Fruit fly (Drosophila melanogaster): ENCODE measurements around the gene CG2841.

CG2841 gene

DNA sequence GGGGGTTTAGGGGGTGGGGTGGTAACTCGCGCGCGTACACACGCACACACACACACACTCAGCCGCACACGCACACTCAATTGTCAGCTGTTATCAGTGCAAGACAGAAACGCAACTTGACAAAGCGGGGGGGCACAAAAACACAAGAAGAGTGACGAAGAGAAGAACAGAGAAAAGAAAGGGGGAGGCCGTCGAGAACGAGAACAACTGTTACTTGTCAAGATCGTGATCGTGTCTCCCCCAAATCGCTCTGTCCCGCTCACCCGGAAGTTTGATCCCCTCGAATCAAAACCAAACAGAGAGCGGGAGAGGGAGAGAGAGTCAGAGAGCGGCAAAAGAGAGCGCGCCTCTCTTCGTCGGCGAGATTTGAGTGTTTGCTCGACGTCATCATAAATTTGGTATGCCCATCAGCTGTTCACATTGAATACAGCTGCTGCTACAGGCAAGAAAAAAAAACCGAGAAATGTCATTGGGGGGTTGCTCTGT is 48.8 kb downstream of the CG2841 start:
- TF ChIP-seq sv (GFP tag; optimal IDR thresholded peaks at IDR 0.05) (no peak), Jra (GFP tag; optimal IDR thresholded peaks at IDR 0.05) (peak; percentile 62), rgr (GFP tag; optimal IDR thresholded peaks at IDR 0.05) (peak; percentile 30), sage (GFP tag; optimal IDR thresholded peaks at IDR 0.05) (no peak), GATAd (GFP tag; optimal IDR thresholded peaks at IDR 0.05) (peak; percentile 67), dl (GFP tag; optimal IDR thresholded peaks at IDR 0.05; ENCODE audit: insufficient read depth in 1 of 2, partially characterized antibody in 2 of 2) (peak; percentile 96 to 98), psq (GFP tag; optimal IDR thresholded peaks at IDR 0.05) (peak; percentile 86), Myc (optimal IDR thresholded peaks at IDR 0.05) (no peak), HLH106 (tag; optimal IDR thresholded peaks at IDR 0.05) (no peak), pan (optimal IDR thresholded peaks at IDR 0.05) (peak; percentile 32), Mio (GFP tag; optimal IDR thresholded peaks at IDR 0.05) (no peak), br (GFP tag; optimal IDR thresholded peaks at IDR 0.05) (peak; percentile 14), Vsx2 (GFP tag; optimal IDR thresholded peaks at IDR 0.05; ENCODE audit: partially characterized antibody) (peak; percentile 95), CrebA (GFP tag; optimal IDR thresholded peaks at IDR 0.05; ENCODE audit: borderline replicate concordance) (no peak), Abd-B (GFP tag; optimal IDR thresholded peaks at IDR 0.05) (no peak), Hr83 (GFP tag; optimal IDR thresholded peaks at IDR 0.05; ENCODE audit: poor library complexity, severe bottlenecking) (peak; percentile 10), dmrt93B (GFP tag; optimal IDR thresholded peaks at IDR 0.05) (no peak), usp (GFP tag; optimal IDR thresholded peaks at IDR 0.05) (no peak), Hnf4 (GFP tag; optimal IDR thresholded peaks at IDR 0.05) (peak; percentile 3), dsf (GFP tag; optimal IDR thresholded peaks at IDR 0.05; ENCODE audit: borderline replicate concordance) (no peak), Hr78 (GFP tag; optimal IDR thresholded peaks at IDR 0.05) (no peak), Dif (GFP tag; optimal IDR thresholded peaks at IDR 0.05; ENCODE audit: partially characterized antibody) (peak; percentile 98), Dfd (GFP tag; optimal IDR thresholded peaks at IDR 0.05) (no peak), lola (GFP tag; optimal IDR thresholded peaks at IDR 0.05) (no peak), ey (GFP tag; optimal IDR thresholded peaks at IDR 0.05) (no peak), fru (GFP tag; optimal IDR thresholded peaks at IDR 0.05) (peak; percentile 52), Sp1 (GFP tag; optimal IDR thresholded peaks at IDR 0.05) (peak; percentile 21), CG32264 (GFP tag; optimal IDR thresholded peaks at IDR 0.05) (no peak), Rel (GFP tag; optimal IDR thresholded peaks at IDR 0.05) (no peak), Rel (tag; optimal IDR thresholded peaks at IDR 0.05) (peak; percentile 84), OdsH (GFP tag; optimal IDR thresholded peaks at IDR 0.05) (peak; percentile 27), tai (GFP tag; optimal IDR thresholded peaks at IDR 0.05) (no peak), jim (GFP tag; optimal IDR thresholded peaks at IDR 0.05) (no peak), N (GFP tag; optimal IDR thresholded peaks at IDR 0.05) (peak; percentile 22), brk (GFP tag; optimal IDR thresholded peaks at IDR 0.05) (no peak), woc (GFP tag; optimal IDR thresholded peaks at IDR 0.05) (peak; percentile 8), foxo (GFP tag; optimal IDR thresholded peaks at IDR 0.05) (peak; percentile 16 to 38), h (GFP tag; optimal IDR thresholded peaks at IDR 0.05) (peak; percentile 95), CG9705 (GFP tag; optimal IDR thresholded peaks at IDR 0.05) (no peak)

DNA sequence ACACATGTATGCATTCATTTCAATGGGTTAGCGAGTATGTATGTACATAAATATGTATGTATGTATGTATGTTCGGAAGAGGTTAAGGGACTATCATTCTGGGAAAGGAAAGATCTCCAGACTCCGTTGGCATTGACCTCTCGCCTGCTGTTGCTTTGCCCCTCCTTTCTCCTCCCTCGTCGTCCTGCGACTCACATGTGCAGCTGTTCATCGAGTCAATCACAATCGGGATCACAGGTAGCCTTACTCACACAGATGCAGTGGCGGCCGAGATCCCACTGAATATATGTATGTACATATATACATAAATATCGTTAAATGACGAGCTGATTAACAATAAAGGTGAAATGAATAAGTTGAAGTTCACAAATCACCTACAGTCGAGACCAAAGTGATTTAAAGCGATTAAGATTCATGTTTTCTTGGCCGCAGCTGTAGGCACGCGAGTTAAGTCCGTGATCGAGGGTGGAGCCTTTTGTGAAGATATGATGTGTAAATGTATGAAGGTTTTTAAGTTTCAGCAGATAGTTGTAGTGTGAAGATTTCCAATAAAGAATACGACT is 57.7 kb downstream of the CG2841 start:
- peak; percentile 44 for TF ChIP-seq h (GFP tag; optimal IDR thresholded peaks at IDR 0.05)
- TF ChIP-seq N (GFP tag; optimal IDR thresholded peaks at IDR 0.05): no peak
- TF ChIP-seq psq (GFP tag; optimal IDR thresholded peaks at IDR 0.05): no peak

DNA sequence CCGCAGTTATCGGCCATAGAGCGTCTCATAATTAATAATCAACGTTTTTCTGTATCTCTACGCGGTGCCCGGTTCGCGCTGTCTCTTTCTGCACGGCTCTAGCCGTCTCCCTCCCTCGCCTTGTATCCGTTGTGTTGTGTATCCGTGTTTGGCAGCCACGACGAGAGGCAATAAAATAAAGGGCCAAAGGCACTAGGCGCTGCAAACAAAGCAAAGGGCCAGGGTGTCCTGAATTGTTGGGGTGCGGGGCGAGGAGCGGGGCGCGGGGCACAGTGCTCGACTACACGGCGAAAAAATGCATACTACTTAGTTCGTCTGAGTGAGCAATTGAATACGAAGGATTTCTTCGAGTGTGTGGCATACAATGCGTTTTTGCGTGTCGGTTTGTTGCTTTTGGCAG is 58.6 kb downstream of the CG2841 start:
- no peak for TF ChIP-seq HLH106 (tag; optimal IDR thresholded peaks at IDR 0.05)
- no peak for TF ChIP-seq usp (GFP tag; optimal IDR thresholded peaks at IDR 0.05)
- TF ChIP-seq dsf (GFP tag; optimal IDR thresholded peaks at IDR 0.05; ENCODE audit: borderline replicate concordance): no peak
- TF ChIP-seq br (GFP tag; optimal IDR thresholded peaks at IDR 0.05): no peak
- no peak for TF ChIP-seq ey (GFP tag; optimal IDR thresholded peaks at IDR 0.05)
- no peak for TF ChIP-seq Mio (GFP tag; optimal IDR thresholded peaks at IDR 0.05)
- TF ChIP-seq Vsx2 (GFP tag; optimal IDR thresholded peaks at IDR 0.05; ENCODE audit: partially characterized antibody): no peak
- TF ChIP-seq Hr83 (GFP tag; optimal IDR thresholded peaks at IDR 0.05; ENCODE audit: poor library complexity, severe bottlenecking): no peak
- no peak for TF ChIP-seq lola (GFP tag; optimal IDR thresholded peaks at IDR 0.05)
- no peak for TF ChIP-seq fru (GFP tag; optimal IDR thresholded peaks at IDR 0.05)
- TF ChIP-seq h (GFP tag; optimal IDR thresholded peaks at IDR 0.05): peak; percentile 21
- no peak for TF ChIP-seq psq (GFP tag; optimal IDR thresholded peaks at IDR 0.05)
- TF ChIP-seq pan (optimal IDR thresholded peaks at IDR 0.05): no peak
- no peak for TF ChIP-seq CG32264 (GFP tag; optimal IDR thresholded peaks at IDR 0.05)
- peak in 1 of 2 experiments; percentile 17 for TF ChIP-seq foxo (GFP tag; optimal IDR thresholded peaks at IDR 0.05)
- no peak for TF ChIP-seq Sp1 (GFP tag; optimal IDR thresholded peaks at IDR 0.05)
- no peak for TF ChIP-seq Dfd (GFP tag; optimal IDR thresholded peaks at IDR 0.05)

Measured in whole organism, wandering third instar larva.